Fruit fly (Drosophila melanogaster) whole organism, adult: ENCODE measurements around the gene RpL7.

Experiments used
- CG14711 ChIP-seq: fragments of 200-800 bp; sonication (Bioruptor generic); optimal IDR thresholded peaks from 2 replicates; lab custom pipeline; 2018; ENCODE audit warnings: missing biosample characterization, mild to moderate bottlenecking, missing genetic modification characterization, moderate library complexity
- CG33017 ChIP-seq: fragments of 200-800 bp; sonication (Bioruptor generic); optimal IDR thresholded peaks from 2 replicates; lab custom pipeline; 2018; ENCODE audit warnings: missing biosample characterization, mild to moderate bottlenecking, missing genetic modification characterization, moderate library complexity
- CG7045 ChIP-seq: fragments of 200-800 bp; sonication (Bioruptor generic); optimal IDR thresholded peaks from 2 replicates; lab custom pipeline; 2017; ENCODE audit warnings: missing biosample characterization, mild to moderate bottlenecking, missing genetic modification characterization
- Hr96 ChIP-seq: fragments of 200-800 bp; sonication (Bioruptor generic); optimal IDR thresholded peaks from 2 replicates; lab custom pipeline; 2016; ENCODE audit warnings: missing biosample characterization, missing genetic modification characterization
- ovo ChIP-seq: fragments of 200-800 bp; sonication (Bioruptor generic); optimal IDR thresholded peaks from 2 replicates; lab custom pipeline; 2016; ENCODE audit warnings: missing biosample characterization, missing genetic modification characterization
- pad ChIP-seq: fragments of 200-800 bp; sonication (Bioruptor generic); optimal IDR thresholded peaks from 3 replicates; lab custom pipeline; 2017; ENCODE audit warnings: missing biosample characterization, missing genetic modification characterization, mild to moderate bottlenecking, moderate library complexity, missing genetic modification reagents

DNA sequence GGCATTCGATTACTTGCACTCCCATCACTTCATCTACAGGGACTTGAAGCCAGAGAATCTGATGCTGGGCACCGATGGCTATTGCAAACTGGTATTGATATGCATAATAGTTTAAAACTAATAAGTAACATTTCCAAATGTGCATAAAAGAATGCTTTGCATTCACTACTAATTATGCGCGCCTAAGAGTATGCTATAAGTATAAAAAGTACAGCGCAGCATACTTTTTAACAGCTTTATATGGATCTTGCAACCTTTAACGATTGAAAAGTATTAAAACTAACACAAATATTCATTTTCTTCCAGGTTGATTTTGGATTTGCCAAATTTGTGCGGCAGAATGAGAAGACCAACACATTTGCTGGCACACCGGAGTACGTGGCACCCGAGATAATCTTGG, 46.4 kb upstream of the RpL7 start:
- TF ChIP-seq ovo (no peak), CG33017 (tag; lab: Kevin White, UChicago) (no peak), Hr96 (GFP tag; lab: Kevin White, UChicago) (no peak), pad (GFP tag; lab: Kevin White, UChicago) (no peak), CG7045 (GFP tag; lab: Kevin White, UChicago) (no peak), CG14711 (no peak)
